Fruit fly (Drosophila melanogaster): ENCODE data around the gene CtIP.

Gene CtIP

DNA sequence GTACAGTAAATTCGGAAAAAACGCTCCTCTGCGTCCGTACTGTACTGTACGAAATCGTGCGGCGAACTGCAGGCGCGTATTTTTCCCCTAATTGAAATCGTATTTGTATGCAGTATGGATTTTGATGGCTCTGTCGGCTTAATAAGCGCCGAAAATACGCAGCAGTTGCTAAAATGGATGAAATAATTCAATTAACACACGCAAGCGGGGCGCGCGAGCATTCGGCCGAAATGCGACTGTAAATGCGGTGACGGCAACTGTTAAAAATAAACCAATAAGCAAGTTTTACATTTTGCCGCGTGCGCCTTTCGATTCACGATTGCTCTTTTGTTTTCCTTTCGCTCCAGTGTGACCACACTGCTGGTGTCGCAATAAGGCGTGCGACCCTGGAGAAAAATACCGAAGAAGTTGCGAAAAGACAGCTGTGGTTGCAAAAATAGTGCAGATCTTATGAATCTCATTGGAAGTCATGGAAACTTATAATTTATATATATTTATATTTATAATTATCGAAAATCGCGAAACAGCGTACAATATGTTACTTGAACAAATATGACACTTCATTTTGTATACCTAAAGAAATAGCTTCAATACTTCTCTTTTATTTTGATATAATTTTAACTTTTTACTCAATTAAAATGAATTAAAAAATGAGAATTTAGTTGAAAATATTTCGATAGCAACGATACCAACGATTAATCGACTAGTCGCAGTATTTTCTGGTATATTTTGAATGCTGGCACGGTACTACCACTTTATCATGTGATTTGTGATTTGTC is 37.2 kb downstream of the CtIP start, which contains the start of the genes CG32428 and CG5969 (continued):
- TF ChIP-seq salm (tag; optimal IDR thresholded peaks at IDR 0.05) = no peak
- TF ChIP-seq eyg (GFP tag; optimal IDR thresholded peaks at IDR 0.05) = no peak
- TF ChIP-seq ken (GFP tag; IDR thresholded peaks at IDR 0.05) = no peak
- TF ChIP-seq CG8388 (GFP tag; optimal IDR thresholded peaks at IDR 0.05) = peak; percentile 21
- TF ChIP-seq CG1233 (GFP tag; optimal IDR thresholded peaks at IDR 0.05) = peak; percentile 46
- TF ChIP-seq CG1792 (GFP tag; optimal IDR thresholded peaks at IDR 0.05) = no peak
- no peak for TF ChIP-seq CG1024 (GFP tag; IDR thresholded peaks at IDR 0.05)
- TF ChIP-seq Atf3 (GFP tag; optimal IDR thresholded peaks at IDR 0.05) = no peak
- TF ChIP-seq CG9437 (GFP tag; optimal IDR thresholded peaks at IDR 0.05) = peak; percentile 11
- TF ChIP-seq CG10209 (GFP tag; optimal IDR thresholded peaks at IDR 0.05) = peak; percentile 70
- no peak for TF ChIP-seq crol (GFP tag; IDR thresholded peaks at IDR 0.05)
- TF ChIP-seq ind (GFP tag; optimal IDR thresholded peaks at IDR 0.05) = peak; percentile 68
- TF ChIP-seq CTCF (GFP tag; optimal IDR thresholded peaks at IDR 0.05) = no peak
- TF ChIP-seq lilli (GFP tag; optimal IDR thresholded peaks at IDR 0.05) = peak; percentile 34
- TF ChIP-seq CG4404 (GFP tag; IDR thresholded peaks at IDR 0.05) = peak; percentile 12; the same call in 1 of the 2 replicates
- TF ChIP-seq Rx (GFP tag; IDR thresholded peaks at IDR 0.05) = peak; percentile 49; the same call in 1 of the 2 replicates
- TF ChIP-seq Lpt (GFP tag; optimal IDR thresholded peaks at IDR 0.05) = no peak
- no peak for TF ChIP-seq btn (GFP tag; optimal IDR thresholded peaks at IDR 0.05)
- no peak for TF ChIP-seq Gsc (GFP tag; IDR thresholded peaks at IDR 0.05)
- no peak for TF ChIP-seq CG10565 (GFP tag; optimal IDR thresholded peaks at IDR 0.05)
- peak; percentile 36; the same call in 2 of the 3 replicates for TF ChIP-seq ci (GFP tag; IDR thresholded peaks at IDR 0.05)
- no peak for TF ChIP-seq CG1529 (GFP tag; optimal IDR thresholded peaks at IDR 0.05)
- no peak for TF ChIP-seq ac (GFP tag; optimal IDR thresholded peaks at IDR 0.05)
- peak; percentile 32 for TF ChIP-seq gcm (GFP tag; optimal IDR thresholded peaks at IDR 0.05)
- TF ChIP-seq bcd (GFP tag; optimal IDR thresholded peaks at IDR 0.05) = peak; percentile 56
- no peak for TF ChIP-seq CG5953 (GFP tag; IDR thresholded peaks at IDR 0.05)
- no peak for TF ChIP-seq CG10959 (GFP tag; IDR thresholded peaks at IDR 0.05)
- no peak for TF ChIP-seq CG4282 (GFP tag; optimal IDR thresholded peaks at IDR 0.05)
- TF ChIP-seq CG8924 (tag; optimal IDR thresholded peaks at IDR 0.05) = peak; percentile 70
- peak in 1 of 2 experiments; percentile 11 for TF ChIP-seq Eip74EF (GFP tag; optimal IDR thresholded peaks at IDR 0.05)
- TF ChIP-seq YL-1 (GFP tag; optimal IDR thresholded peaks at IDR 0.05) = peak; percentile 44
- peak; percentile 38 for TF ChIP-seq tap (tag; optimal IDR thresholded peaks at IDR 0.05)
- TF ChIP-seq disco-r (GFP tag; optimal IDR thresholded peaks at IDR 0.05) = no peak
- TF ChIP-seq CG17186 (GFP tag; optimal IDR thresholded peaks at IDR 0.05) = no peak
- peak; percentile 14 for TF ChIP-seq run (tag; optimal IDR thresholded peaks at IDR 0.05)
- no peak for TF ChIP-seq Hmx (GFP tag; optimal IDR thresholded peaks at IDR 0.05)
- TF ChIP-seq CG11504 (tag; optimal IDR thresholded peaks at IDR 0.05) = peak; percentile 84
- TF ChIP-seq pros (GFP tag; optimal IDR thresholded peaks at IDR 0.05) = no peak
- no peak for TF ChIP-seq CG8478 (optimal IDR thresholded peaks at IDR 0.05)
- no peak for TF ChIP-seq ems (GFP tag; optimal IDR thresholded peaks at IDR 0.05)
- TF ChIP-seq sim (GFP tag; IDR thresholded peaks at IDR 0.05) = no peak
- no peak for TF ChIP-seq vnd (GFP tag; IDR thresholded peaks at IDR 0.05; ENCODE audit: partially characterized antibody)
- peak; percentile 81 for TF ChIP-seq Rfx (GFP tag; IDR thresholded peaks at IDR 0.05)
- no peak for TF ChIP-seq Scr (GFP tag; IDR thresholded peaks at IDR 0.05; ENCODE audit: partially characterized antibody)
- peak; percentile 9; the same call in 1 of the 2 replicates for TF ChIP-seq GATAe (GFP tag; conservative IDR thresholded peaks at IDR 0.05)
- TF ChIP-seq CG8089 (GFP tag; optimal IDR thresholded peaks at IDR 0.05) = no peak
- no peak for TF ChIP-seq Hsf (GFP tag; optimal IDR thresholded peaks at IDR 0.05)
- peak; percentile 80 for TF ChIP-seq CG9932 (GFP tag; IDR thresholded peaks at IDR 0.05)
- TF ChIP-seq chinmo (GFP tag; IDR thresholded peaks at IDR 0.05; ENCODE audit: partially characterized antibody) = peak; percentile 64; the same call in 1 of the 4 replicates
- no peak for TF ChIP-seq CG9876 (GFP tag; optimal IDR thresholded peaks at IDR 0.05)
- TF ChIP-seq CG5180 (GFP tag; optimal IDR thresholded peaks at IDR 0.05) = no peak
